Fruit fly (Drosophila melanogaster): ENCODE data around the gene Rpt2.

The Rpt2 gene

DNA sequence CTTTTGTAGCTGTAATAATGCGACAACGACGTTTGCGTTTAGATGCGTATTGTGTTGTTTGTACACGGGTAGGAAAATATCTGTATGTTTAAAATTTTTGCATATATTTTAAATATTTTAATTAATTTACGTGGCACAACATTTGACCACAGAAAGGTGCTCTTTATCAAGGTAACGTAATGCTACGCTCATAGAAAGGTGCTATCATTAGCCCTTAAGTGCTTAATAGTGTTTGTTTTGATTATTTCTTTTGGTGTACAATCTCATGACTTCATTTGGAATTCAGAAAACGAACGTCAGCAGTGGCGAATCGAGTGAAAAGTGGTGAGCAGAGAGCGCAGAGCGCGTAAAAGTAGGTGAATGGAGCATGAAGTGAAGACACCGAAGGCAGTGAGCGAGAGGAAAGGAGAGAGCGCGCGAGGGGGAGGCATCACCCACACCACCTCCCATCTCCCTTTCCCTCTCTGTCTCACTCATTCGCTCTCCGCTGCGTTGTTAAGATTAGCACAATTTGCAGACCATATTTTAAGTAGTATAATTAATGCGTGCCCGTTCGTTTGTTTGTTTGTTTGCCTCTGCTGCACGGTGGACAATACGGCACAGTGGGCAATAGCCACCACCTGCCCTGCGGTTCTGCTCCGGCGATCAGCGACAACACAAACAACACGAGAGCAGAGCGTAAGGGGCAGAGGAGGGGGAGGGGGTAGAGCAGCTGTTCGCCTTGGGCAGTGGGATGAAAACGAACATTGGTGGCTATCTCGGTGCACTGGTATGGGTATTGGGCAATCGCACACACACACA is 9.5 kb downstream of the Rpt2 start (continued):
- peak; percentile 40; the same call in 1 of the 2 replicates for TF ChIP-seq CG11247 (GFP tag; IDR thresholded peaks at IDR 0.05)
- no peak for TF ChIP-seq fu2 (GFP tag; optimal IDR thresholded peaks at IDR 0.05)
- TF ChIP-seq CG10565 (GFP tag; optimal IDR thresholded peaks at IDR 0.05) = no peak
- peak; percentile 55 for TF ChIP-seq jing (GFP tag; optimal IDR thresholded peaks at IDR 0.05)
- no peak for TF ChIP-seq Hr39 (optimal IDR thresholded peaks at IDR 0.05)
- TF ChIP-seq lab (GFP tag; optimal IDR thresholded peaks at IDR 0.05) = peak; percentile 3
- peak; percentile 49 for TF ChIP-seq HmgD (GFP tag; optimal IDR thresholded peaks at IDR 0.05)
- no peak for TF ChIP-seq Doc2 (GFP tag; IDR thresholded peaks at IDR 0.05)
- TF ChIP-seq CG9727 (GFP tag; optimal IDR thresholded peaks at IDR 0.05) = peak; percentile 28
- no peak for TF ChIP-seq CG9797 (GFP tag; optimal IDR thresholded peaks at IDR 0.05)
- TF ChIP-seq CG33213 (GFP tag; optimal IDR thresholded peaks at IDR 0.05) = no peak
- TF ChIP-seq Dad (GFP tag; optimal IDR thresholded peaks at IDR 0.05) = peak; percentile 30
- TF ChIP-seq CG2116 (GFP tag; optimal IDR thresholded peaks at IDR 0.05) = no peak
- peak; percentile 23 for TF ChIP-seq CG1792 (GFP tag; optimal IDR thresholded peaks at IDR 0.05)
- peak; percentile 33 for TF ChIP-seq CrebB (tag; optimal IDR thresholded peaks at IDR 0.05)
- no peak for TF ChIP-seq lov (optimal IDR thresholded peaks at IDR 0.05)
- peak; percentile 4; the same call in 1 of the 3 replicates for TF ChIP-seq lov (GFP tag; IDR thresholded peaks at IDR 0.05)
- TF ChIP-seq phol (tag; optimal IDR thresholded peaks at IDR 0.05) = peak; percentile 48
- no peak for TF ChIP-seq CG8359 (GFP tag; optimal IDR thresholded peaks at IDR 0.05; ENCODE audit: borderline replicate concordance)
- peak; percentile 53 for TF ChIP-seq fd96Cb (tag; optimal IDR thresholded peaks at IDR 0.05)
- peak; percentile 58; the same call in 1 of the 2 replicates for TF ChIP-seq klu (GFP tag; IDR thresholded peaks at IDR 0.05)
- TF ChIP-seq sima (GFP tag; optimal IDR thresholded peaks at IDR 0.05) = no peak
- 0 out of 3 replicates have a peak, but pooled peaks have one; percentile 6 for TF ChIP-seq CG34224 (GFP tag; IDR thresholded peaks at IDR 0.05; ENCODE audit: partially characterized antibody)
- peak in 1 of 2 experiments; percentile 59 for TF ChIP-seq Hr51 (GFP tag; optimal IDR thresholded peaks at IDR 0.05)
- no peak for TF ChIP-seq CG42726 (GFP tag; IDR thresholded peaks at IDR 0.05; ENCODE audit: partially characterized antibody)
- peak; percentile 26 for TF ChIP-seq MTF-1 (GFP tag; optimal IDR thresholded peaks at IDR 0.05; ENCODE audit: borderline replicate concordance)
- TF ChIP-seq CTCF (GFP tag; optimal IDR thresholded peaks at IDR 0.05) = no peak
- TF ChIP-seq CG6813 (GFP tag; optimal IDR thresholded peaks at IDR 0.05) = no peak
- TF ChIP-seq CG6854 (GFP tag; optimal IDR thresholded peaks at IDR 0.05) = peak; percentile 16
- no peak for TF ChIP-seq Opbp (GFP tag; IDR thresholded peaks at IDR 0.05; ENCODE audit: partially characterized antibody)
- peak; percentile 87 for TF ChIP-seq pros (GFP tag; optimal IDR thresholded peaks at IDR 0.05)
- TF ChIP-seq ems (GFP tag; optimal IDR thresholded peaks at IDR 0.05) = no peak
- TF ChIP-seq Stat92E (GFP tag; optimal IDR thresholded peaks at IDR 0.05) = no peak
- no peak for TF ChIP-seq pnt (GFP tag; optimal IDR thresholded peaks at IDR 0.05)
- TF ChIP-seq hb (GFP tag; IDR thresholded peaks at IDR 0.05; ENCODE audit: partially characterized antibody) = no peak
- peak; percentile 48 for TF ChIP-seq CG10209 (GFP tag; optimal IDR thresholded peaks at IDR 0.05)
- no peak for TF ChIP-seq CG2875 (GFP tag; optimal IDR thresholded peaks at IDR 0.05)
- peak; percentile 90 for TF ChIP-seq ftz-f1 (GFP tag; optimal IDR thresholded peaks at IDR 0.05)
- TF ChIP-seq CG15269 (tag; optimal IDR thresholded peaks at IDR 0.05) = peak; percentile 59
- TF ChIP-seq dmrt11E (tag; optimal IDR thresholded peaks at IDR 0.05) = no peak
- TF ChIP-seq HLH4C (GFP tag; IDR thresholded peaks at IDR 0.05; ENCODE audit: partially characterized antibody) = no peak
- TF ChIP-seq Max (GFP tag; optimal IDR thresholded peaks at IDR 0.05) = no peak
- TF ChIP-seq croc (GFP tag; conservative IDR thresholded peaks at IDR 0.05) = no peak
- peak; percentile 26 for TF ChIP-seq CG15514 (GFP tag; optimal IDR thresholded peaks at IDR 0.05)
- no peak for TF ChIP-seq Spps (tag; optimal IDR thresholded peaks at IDR 0.05)
- peak; percentile 22 for TF ChIP-seq CG18619 (GFP tag; optimal IDR thresholded peaks at IDR 0.05)
- no peak for TF ChIP-seq dimm (GFP tag; IDR thresholded peaks at IDR 0.05)
- TF ChIP-seq sqz (GFP tag; optimal IDR thresholded peaks at IDR 0.05) = peak; percentile 9

Measured in whole organism, embryonic.